Fruit fly (Drosophila melanogaster): ENCODE measurements around the gene Dd.

The Dd gene

DNA sequence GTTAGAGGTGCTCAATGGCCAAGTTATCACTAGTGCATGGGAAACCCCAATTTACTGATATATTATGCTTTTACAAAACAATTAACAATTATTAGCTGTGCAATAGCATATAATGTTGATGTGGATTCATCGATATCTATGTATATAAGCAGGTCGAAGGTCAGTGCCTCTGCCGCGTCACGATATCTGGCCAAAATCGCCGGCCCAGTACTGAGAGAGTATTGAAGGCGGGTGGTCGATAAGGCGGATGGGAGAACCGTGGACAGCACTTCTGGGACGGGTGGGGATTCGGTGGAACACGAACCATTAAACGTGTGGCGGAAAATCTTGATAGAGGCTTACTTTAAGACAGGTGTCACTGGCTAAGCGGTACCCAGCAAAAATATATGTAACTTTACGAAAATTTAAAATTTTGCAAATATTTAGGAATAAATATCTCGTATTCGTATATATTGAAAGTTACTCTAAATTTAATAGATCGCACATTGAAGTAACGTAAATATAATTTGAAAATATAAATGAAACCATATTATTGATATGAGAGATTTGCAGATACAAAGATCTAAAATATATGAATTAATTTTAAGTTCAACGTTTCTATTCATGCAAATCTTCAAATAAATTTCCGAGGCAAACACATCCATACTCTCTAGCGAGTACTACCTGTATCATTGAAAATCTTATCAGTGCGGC lies 1.4 kb downstream of the Dd start (continued):
- TF ChIP-seq NFAT (GFP tag; IDR thresholded peaks at IDR 0.05): no peak
- peak; percentile 81 for TF ChIP-seq Sox100B (GFP tag; optimal IDR thresholded peaks at IDR 0.05)
- no peak for TF ChIP-seq CG11504 (tag; optimal IDR thresholded peaks at IDR 0.05)
- TF ChIP-seq CG31441 (GFP tag; IDR thresholded peaks at IDR 0.05): peak; percentile 81
- peak; percentile 51 for TF ChIP-seq BtbVII (GFP tag; optimal IDR thresholded peaks at IDR 0.05)
- TF ChIP-seq CG9437 (GFP tag; optimal IDR thresholded peaks at IDR 0.05): no peak
- no peak for TF ChIP-seq crc (GFP tag; optimal IDR thresholded peaks at IDR 0.05)
- TF ChIP-seq nom (GFP tag; optimal IDR thresholded peaks at IDR 0.05): no peak
- TF ChIP-seq CG14014 (GFP tag; IDR thresholded peaks at IDR 0.05): no peak
- no peak for TF ChIP-seq wor (GFP tag; IDR thresholded peaks at IDR 0.05)
- no peak for TF ChIP-seq crp (GFP tag; optimal IDR thresholded peaks at IDR 0.05)
- no peak for TF ChIP-seq CG2129 (GFP tag; IDR thresholded peaks at IDR 0.05; ENCODE audit: partially characterized antibody)
- TF ChIP-seq tup (GFP tag; optimal IDR thresholded peaks at IDR 0.05): no peak
- peak; percentile 59 for TF ChIP-seq fd96Cb (tag; optimal IDR thresholded peaks at IDR 0.05)
- TF ChIP-seq Nf-YA (GFP tag; IDR thresholded peaks at IDR 0.05): no peak
- TF ChIP-seq Dbx (GFP tag; IDR thresholded peaks at IDR 0.05): 0 out of 3 replicates have a peak, but pooled peaks have one; percentile 48
- TF ChIP-seq btn (GFP tag; optimal IDR thresholded peaks at IDR 0.05): no peak
- TF ChIP-seq nerfin-2 (GFP tag; IDR thresholded peaks at IDR 0.05; ENCODE audit: partially characterized antibody): no peak
- TF ChIP-seq gsb (GFP tag; IDR thresholded peaks at IDR 0.05): no peak
- no peak for TF ChIP-seq CG43689 (GFP tag; IDR thresholded peaks at IDR 0.05)
- TF ChIP-seq CG12219 (GFP tag; optimal IDR thresholded peaks at IDR 0.05): no peak
- no peak for TF ChIP-seq gce (GFP tag; IDR thresholded peaks at IDR 0.05)
- peak; percentile 40 for TF ChIP-seq CG15696 (tag; optimal IDR thresholded peaks at IDR 0.05)
- TF ChIP-seq D19B (GFP tag; optimal IDR thresholded peaks at IDR 0.05): peak; percentile 50
- no peak for TF ChIP-seq CG14860 (GFP tag; IDR thresholded peaks at IDR 0.05; ENCODE audit: partially characterized antibody)
- TF ChIP-seq Lim3 (GFP tag; IDR thresholded peaks at IDR 0.05): no peak
- TF ChIP-seq Mad (GFP tag; optimal IDR thresholded peaks at IDR 0.05): no peak
- TF ChIP-seq CG2116 (GFP tag; optimal IDR thresholded peaks at IDR 0.05): no peak
- TF ChIP-seq CG1603 (tag; optimal IDR thresholded peaks at IDR 0.05): no peak
- peak; percentile 56 for TF ChIP-seq CG13775 (GFP tag; optimal IDR thresholded peaks at IDR 0.05)
- TF ChIP-seq jumu (GFP tag; optimal IDR thresholded peaks at IDR 0.05): no peak
- TF ChIP-seq bbx (GFP tag; IDR thresholded peaks at IDR 0.05; ENCODE audit: partially characterized antibody): no peak
- TF ChIP-seq Ets97D (GFP tag; optimal IDR thresholded peaks at IDR 0.05): no peak
- TF ChIP-seq E2f1 (GFP tag; IDR thresholded peaks at IDR 0.05): peak; percentile 60
- no peak for TF ChIP-seq CG6175 (GFP tag; IDR thresholded peaks at IDR 0.05)
- no peak for TF ChIP-seq CG33557 (GFP tag; optimal IDR thresholded peaks at IDR 0.05)
- TF ChIP-seq CG14965 (GFP tag; optimal IDR thresholded peaks at IDR 0.05; ENCODE audit: borderline replicate concordance): no peak
- TF ChIP-seq CG11723 (GFP tag; optimal IDR thresholded peaks at IDR 0.05): no peak
- no peak for TF ChIP-seq CG11085 (GFP tag; IDR thresholded peaks at IDR 0.05)
- TF ChIP-seq HLH54F (GFP tag; optimal IDR thresholded peaks at IDR 0.05): no peak
- no peak for TF ChIP-seq CG16815 (GFP tag; optimal IDR thresholded peaks at IDR 0.05)
- TF ChIP-seq CG9932 (GFP tag; IDR thresholded peaks at IDR 0.05): 0 out of 2 replicates have a peak, but pooled peaks have one; percentile 4
- no peak for TF ChIP-seq pros (GFP tag; optimal IDR thresholded peaks at IDR 0.05)
- TF ChIP-seq so (GFP tag; IDR thresholded peaks at IDR 0.05): no peak
- no peak for TF ChIP-seq hbn (GFP tag; IDR thresholded peaks at IDR 0.05; ENCODE audit: partially characterized antibody)
- peak; percentile 47; the same call in 1 of the 2 replicates for TF ChIP-seq Atf6 (GFP tag; IDR thresholded peaks at IDR 0.05)
- no peak for TF ChIP-seq Scr (GFP tag; IDR thresholded peaks at IDR 0.05; ENCODE audit: partially characterized antibody)
- TF ChIP-seq fd3F (GFP tag; optimal IDR thresholded peaks at IDR 0.05): no peak
- TF ChIP-seq Mes4 (GFP tag; optimal IDR thresholded peaks at IDR 0.05): no peak
- TF ChIP-seq CG14050 (GFP tag; IDR thresholded peaks at IDR 0.05): no peak

Measured in whole organism, embryonic.